Worm (Caenorhabditis elegans): ENCODE data around the gene ugt-38.

Gene ugt-38

ce11 chrV:7133963-7134362, 13.3 kb downstream of the ugt-38 start, which contains the start of gene F10D2.16:
Gene F10D2.16 (plus strand): TSS chrV:7134263.
- TF ChIP-seq ceh-43 (GFP tag; optimal IDR thresholded peaks at IDR 0.05) = no peak
- TF ChIP-seq ceh-39 (tag; optimal IDR thresholded peaks at IDR 0.05) = no peak
- TF ChIP-seq blmp-1 (tag; optimal IDR thresholded peaks at IDR 0.05) = no peak
- TF ChIP-seq ham-2 (GFP tag; optimal IDR thresholded peaks at IDR 0.05) = no peak
- TF ChIP-seq nhr-12 (tag; optimal IDR thresholded peaks at IDR 0.05) = no peak
- TF ChIP-seq ztf-11 (tag; optimal IDR thresholded peaks at IDR 0.05) = no peak
- no peak for TF ChIP-seq elt-3 (tag; optimal IDR thresholded peaks at IDR 0.05)
- TF ChIP-seq M03D4.4 (tag; optimal IDR thresholded peaks at IDR 0.05) = no peak
- TF ChIP-seq lsy-2 (tag; optimal IDR thresholded peaks at IDR 0.05) = no peak
- no peak for TF ChIP-seq nhr-76 (tag; optimal IDR thresholded peaks at IDR 0.05)
- TF ChIP-seq mls-2 (tag; optimal IDR thresholded peaks at IDR 0.05) = no peak
- no peak for TF ChIP-seq ceh-83 (GFP tag; optimal IDR thresholded peaks at IDR 0.05)
- no peak for TF ChIP-seq unc-120 (tag; optimal IDR thresholded peaks at IDR 0.05; ENCODE audit: poor library complexity, severe bottlenecking)
- no peak for TF ChIP-seq cnd-1 (tag; optimal IDR thresholded peaks at IDR 0.05)
- no peak for TF ChIP-seq pha-4 (tag; optimal IDR thresholded peaks at IDR 0.05)
- no peak for TF ChIP-seq hlh-1 (tag; optimal IDR thresholded peaks at IDR 0.05)
- no peak for TF ChIP-seq sem-2 (GFP tag; optimal IDR thresholded peaks at IDR 0.05)
- no peak for TF ChIP-seq bed-3 (GFP tag; optimal IDR thresholded peaks at IDR 0.05)

- TF ChIP-seq nhr-12 (tag; optimal IDR thresholded peaks at IDR 0.05) (no peak), unc-62 (GFP tag; optimal IDR thresholded peaks at IDR 0.05) (no peak), lsy-2 (tag; optimal IDR thresholded peaks at IDR 0.05) (no peak), ztf-11 (tag; optimal IDR thresholded peaks at IDR 0.05) (no peak), unc-120 (tag; optimal IDR thresholded peaks at IDR 0.05; ENCODE audit: poor library complexity, severe bottlenecking) (no peak)
These were observed 15.0 kb downstream of the ugt-38 start, which contains the start of gene sre-10 for ce11 chrV:7132248-7132647. Gene sre-10 (plus strand): TSS chrV:7132548.

DNA sequence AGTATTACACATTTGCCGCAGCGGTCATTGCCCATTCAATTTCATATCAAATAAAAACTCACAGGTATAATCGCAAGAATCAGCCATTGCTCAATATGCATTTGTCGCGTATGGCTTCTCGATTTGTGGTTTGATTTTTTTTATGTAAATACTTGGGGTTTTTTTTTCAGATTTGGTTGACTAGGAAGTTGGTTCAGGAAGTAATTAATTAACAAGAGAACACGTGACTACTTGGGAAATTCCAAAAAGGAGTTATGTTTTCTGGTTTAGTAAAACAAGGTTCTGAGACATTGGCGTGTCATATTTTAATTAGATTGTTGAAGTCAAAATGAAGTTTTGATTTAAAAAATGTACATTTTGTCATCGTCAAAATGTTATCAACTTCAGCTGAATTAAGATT, 16.3 kb downstream of the ugt-38 start, which contains the start of gene srx-36:
TSS of gene srx-36 (minus strand) at position 101 of the 400 bp plus-strand sequence.
- TF ChIP-seq drap-1 (GFP tag; optimal IDR thresholded peaks at IDR 0.05) (no peak), tbx-8 (GFP tag; optimal IDR thresholded peaks at IDR 0.05) (no peak), zip-8 (tag; optimal IDR thresholded peaks at IDR 0.05) (no peak), ceh-39 (tag; optimal IDR thresholded peaks at IDR 0.05) (no peak)

ce11 chrV:7129460-7129859, 17.8 kb downstream of the ugt-38 start, which contains the start of gene T01C4.8:
Gene T01C4.8 (minus strand): TSS chrV:7129560.
- TF ChIP-seq ceh-39 (tag; optimal IDR thresholded peaks at IDR 0.05) (no peak), sem-2 (GFP tag; optimal IDR thresholded peaks at IDR 0.05) (no peak), lsy-2 (tag; optimal IDR thresholded peaks at IDR 0.05) (no peak), tbx-8 (GFP tag; optimal IDR thresholded peaks at IDR 0.05) (no peak), ces-1 (GFP tag; optimal IDR thresholded peaks at IDR 0.05) (no peak), elt-3 (tag; optimal IDR thresholded peaks at IDR 0.05) (no peak), nhr-76 (tag; optimal IDR thresholded peaks at IDR 0.05) (no peak), lin-32 (GFP tag; optimal IDR thresholded peaks at IDR 0.05) (no peak), pha-4 (tag; optimal IDR thresholded peaks at IDR 0.05) (no peak), flh-1 (GFP tag; optimal IDR thresholded peaks at IDR 0.05) (no peak), blmp-1 (tag; optimal IDR thresholded peaks at IDR 0.05) (no peak), elt-1 (tag; optimal IDR thresholded peaks at IDR 0.05; ENCODE audit: borderline replicate concordance, insufficient read depth) (no peak), zip-8 (tag; optimal IDR thresholded peaks at IDR 0.05) (no peak), unc-39 (tag; optimal IDR thresholded peaks at IDR 0.05) (no peak)

- TF ChIP-seq ces-1 (GFP tag; optimal IDR thresholded peaks at IDR 0.05) (no peak), unc-120 (tag; optimal IDR thresholded peaks at IDR 0.05; ENCODE audit: poor library complexity, severe bottlenecking) (no peak), lin-32 (GFP tag; optimal IDR thresholded peaks at IDR 0.05) (no peak), mab-5 (tag; optimal IDR thresholded peaks at IDR 0.05) (no peak), nhr-76 (tag; optimal IDR thresholded peaks at IDR 0.05) (no peak), ham-2 (GFP tag; optimal IDR thresholded peaks at IDR 0.05) (no peak), tbx-8 (GFP tag; optimal IDR thresholded peaks at IDR 0.05) (no peak), cnd-1 (tag; optimal IDR thresholded peaks at IDR 0.05) (no peak), flh-1 (GFP tag; optimal IDR thresholded peaks at IDR 0.05) (no peak), unc-39 (tag; optimal IDR thresholded peaks at IDR 0.05) (no peak), sem-2 (GFP tag; optimal IDR thresholded peaks at IDR 0.05) (no peak), elt-3 (tag; optimal IDR thresholded peaks at IDR 0.05) (no peak), pha-4 (tag; optimal IDR thresholded peaks at IDR 0.05) (no peak), ceh-83 (GFP tag; optimal IDR thresholded peaks at IDR 0.05) (no peak), nhr-28 (tag; optimal IDR thresholded peaks at IDR 0.05) (no peak), lin-13 (tag; optimal IDR thresholded peaks at IDR 0.05) (no peak), drap-1 (GFP tag; optimal IDR thresholded peaks at IDR 0.05) (no peak)
These were observed 23.3 kb downstream of the ugt-38 start for ce11 chrV:7123979-7124378.

All from whole organism, mixed stage, embryonic.